Fruit fly (Drosophila melanogaster) Kc167 (cell line): Measurements from ENCODE around the gene Srg1.

Source experiments
- Myc ChIP-seq: fragments of >200 bp; optimal IDR thresholded peaks from 2 replicates; lab custom pipeline; 2017; ENCODE audit warnings: missing external identifiers
- insv ChIP-seq: fragments of >200 bp; optimal IDR thresholded peaks from 3 replicates; lab custom pipeline; 2018; ENCODE audit warnings: missing external identifiers
- psq ChIP-seq: fragments of >200 bp; optimal IDR thresholded peaks from 2 replicates; lab custom pipeline; 2017; ENCODE audit warnings: missing external identifiers
- ttk ChIP-seq: sonication (Bioruptor generic); optimal IDR thresholded peaks from 2 replicates; lab custom pipeline; 2017; ENCODE audit warnings: missing external identifiers

DNA sequence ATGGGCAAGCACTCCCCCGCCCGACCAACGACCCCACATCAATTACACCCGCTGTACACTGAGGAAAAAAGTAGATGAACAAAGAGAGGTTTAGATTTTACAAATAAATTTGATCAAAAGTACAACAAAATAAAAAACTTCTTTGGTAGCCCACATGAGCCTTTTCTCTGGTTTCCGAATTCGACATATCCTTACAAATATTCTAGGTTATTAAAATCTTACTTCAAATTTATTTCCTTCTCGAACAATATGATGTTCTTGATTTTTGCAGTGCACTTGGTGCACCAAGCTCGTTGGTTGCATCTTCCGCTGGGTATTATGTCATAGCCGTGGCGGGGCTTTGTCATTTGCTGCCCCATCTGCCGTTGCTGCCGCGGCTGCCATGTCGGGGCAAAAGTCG lies 42.1 kb upstream of the Srg1 start:
- no peak for TF ChIP-seq ttk (lab: Kevin White, UChicago)
- TF ChIP-seq insv (lab: Kevin White, UChicago) = no peak
- no peak for TF ChIP-seq Myc (lab: Kevin White, UChicago)
- TF ChIP-seq psq (lab: Kevin White, UChicago) = no peak
